Fruit fly (Drosophila melanogaster): ENCODE results near the gene Rab23.

Gene Rab23

DNA sequence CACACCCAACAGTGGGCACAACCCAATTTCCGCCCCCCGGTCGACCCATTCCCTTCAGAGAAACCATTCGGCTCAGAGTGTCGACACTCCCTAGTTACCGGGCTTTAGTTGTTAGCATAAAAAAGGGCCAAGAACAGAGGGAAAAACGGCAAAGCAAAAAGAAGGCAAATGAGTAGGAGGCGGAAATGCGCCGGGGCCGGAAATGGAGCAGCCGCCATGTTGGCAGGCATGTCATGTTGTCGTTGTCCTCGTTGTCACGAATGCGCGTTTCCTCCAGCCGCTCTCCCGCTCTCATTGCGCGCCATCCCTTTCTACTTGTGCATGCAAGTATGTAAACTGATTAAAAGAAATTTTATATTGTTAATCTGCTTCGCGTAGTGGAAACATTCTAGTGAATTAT, 11.2 kb upstream of the Rab23 start:
- TF ChIP-seq dl (GFP tag; optimal IDR thresholded peaks at IDR 0.05; ENCODE audit: insufficient read depth in 1 of 2, partially characterized antibody in 2 of 2) (no peak), dmrt93B (GFP tag; optimal IDR thresholded peaks at IDR 0.05) (no peak), CrebA (GFP tag; optimal IDR thresholded peaks at IDR 0.05; ENCODE audit: borderline replicate concordance) (no peak), usp (GFP tag; optimal IDR thresholded peaks at IDR 0.05) (no peak), CG9705 (GFP tag; optimal IDR thresholded peaks at IDR 0.05) (no peak), woc (GFP tag; optimal IDR thresholded peaks at IDR 0.05) (no peak), N (GFP tag; optimal IDR thresholded peaks at IDR 0.05) (no peak), GATAd (GFP tag; optimal IDR thresholded peaks at IDR 0.05) (no peak), h (GFP tag; optimal IDR thresholded peaks at IDR 0.05) (no peak), Myc (optimal IDR thresholded peaks at IDR 0.05) (no peak), Hnf4 (GFP tag; optimal IDR thresholded peaks at IDR 0.05) (no peak), Dif (GFP tag; optimal IDR thresholded peaks at IDR 0.05; ENCODE audit: partially characterized antibody) (no peak), lola (GFP tag; optimal IDR thresholded peaks at IDR 0.05) (no peak), dsf (GFP tag; optimal IDR thresholded peaks at IDR 0.05; ENCODE audit: borderline replicate concordance) (no peak), HLH106 (tag; optimal IDR thresholded peaks at IDR 0.05) (no peak), psq (GFP tag; optimal IDR thresholded peaks at IDR 0.05) (no peak), sage (GFP tag; optimal IDR thresholded peaks at IDR 0.05) (no peak), Mio (GFP tag; optimal IDR thresholded peaks at IDR 0.05) (no peak), br (GFP tag; optimal IDR thresholded peaks at IDR 0.05) (no peak), Abd-B (GFP tag; optimal IDR thresholded peaks at IDR 0.05) (no peak)

- TF ChIP-seq Vsx2 (GFP tag; optimal IDR thresholded peaks at IDR 0.05; ENCODE audit: partially characterized antibody) = no peak
- TF ChIP-seq h (GFP tag; optimal IDR thresholded peaks at IDR 0.05) = peak; percentile 6
- no peak for TF ChIP-seq Hnf4 (GFP tag; optimal IDR thresholded peaks at IDR 0.05)
- TF ChIP-seq jim (GFP tag; optimal IDR thresholded peaks at IDR 0.05) = no peak
- no peak for TF ChIP-seq dsf (GFP tag; optimal IDR thresholded peaks at IDR 0.05; ENCODE audit: borderline replicate concordance)
- no peak for TF ChIP-seq Myc (optimal IDR thresholded peaks at IDR 0.05)
Observed at dm6 chr3R:5694461-5694860, 9.2 kb upstream of the Rab23 start.

dm6 chr3R:5693186-5693585, 8.0 kb upstream of the Rab23 start, which contains the start of gene CG2104:
Gene CG2104, minus strand, starts transcription at chr3R:5693286.
- TF ChIP-seq Vsx2 (GFP tag; optimal IDR thresholded peaks at IDR 0.05; ENCODE audit: partially characterized antibody) (no peak), sv (GFP tag; optimal IDR thresholded peaks at IDR 0.05) (no peak), CG9705 (GFP tag; optimal IDR thresholded peaks at IDR 0.05) (no peak), rgr (GFP tag; optimal IDR thresholded peaks at IDR 0.05) (no peak), sage (GFP tag; optimal IDR thresholded peaks at IDR 0.05) (no peak), dsf (GFP tag; optimal IDR thresholded peaks at IDR 0.05; ENCODE audit: borderline replicate concordance) (no peak), Mio (GFP tag; optimal IDR thresholded peaks at IDR 0.05) (no peak), Rel (GFP tag; optimal IDR thresholded peaks at IDR 0.05) (no peak), Rel (tag; optimal IDR thresholded peaks at IDR 0.05) (no peak), dmrt93B (GFP tag; optimal IDR thresholded peaks at IDR 0.05) (no peak), woc (GFP tag; optimal IDR thresholded peaks at IDR 0.05) (no peak), Abd-B (GFP tag; optimal IDR thresholded peaks at IDR 0.05) (no peak), N (GFP tag; optimal IDR thresholded peaks at IDR 0.05) (no peak), tai (GFP tag; optimal IDR thresholded peaks at IDR 0.05) (no peak)

DNA sequence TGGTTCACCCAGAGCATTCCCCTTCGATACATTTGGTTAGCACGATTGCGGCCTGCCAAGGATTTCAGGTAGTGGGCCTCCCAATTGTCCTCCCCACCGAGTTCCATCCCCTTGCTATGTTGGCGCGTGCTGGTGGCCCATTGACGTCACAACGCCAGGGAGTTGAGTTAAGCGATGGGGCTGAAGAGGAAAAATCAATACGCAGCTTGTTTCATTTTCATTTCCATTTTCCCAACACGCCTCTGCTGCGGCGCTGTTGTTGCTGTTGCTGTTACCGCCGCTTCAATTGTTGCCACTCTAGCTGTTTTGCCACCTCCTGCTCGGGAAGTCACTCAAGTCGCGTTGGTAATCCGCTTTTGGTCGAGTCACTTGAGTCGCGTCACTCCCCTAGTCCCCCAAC, 5.8 kb upstream of the Rab23 start:
- no peak for TF ChIP-seq foxo (GFP tag; optimal IDR thresholded peaks at IDR 0.05)
- TF ChIP-seq brk (GFP tag; optimal IDR thresholded peaks at IDR 0.05) = no peak
- TF ChIP-seq N (GFP tag; optimal IDR thresholded peaks at IDR 0.05) = no peak
- TF ChIP-seq jim (GFP tag; optimal IDR thresholded peaks at IDR 0.05) = no peak
- no peak for TF ChIP-seq GATAd (GFP tag; optimal IDR thresholded peaks at IDR 0.05)
- TF ChIP-seq sage (GFP tag; optimal IDR thresholded peaks at IDR 0.05) = no peak
- TF ChIP-seq CG9705 (GFP tag; optimal IDR thresholded peaks at IDR 0.05) = no peak
- no peak for TF ChIP-seq fru (GFP tag; optimal IDR thresholded peaks at IDR 0.05)
- TF ChIP-seq woc (GFP tag; optimal IDR thresholded peaks at IDR 0.05) = no peak
- no peak for TF ChIP-seq Jra (GFP tag; optimal IDR thresholded peaks at IDR 0.05)
- no peak for TF ChIP-seq tai (GFP tag; optimal IDR thresholded peaks at IDR 0.05)
- TF ChIP-seq Dif (GFP tag; optimal IDR thresholded peaks at IDR 0.05; ENCODE audit: partially characterized antibody) = no peak

DNA sequence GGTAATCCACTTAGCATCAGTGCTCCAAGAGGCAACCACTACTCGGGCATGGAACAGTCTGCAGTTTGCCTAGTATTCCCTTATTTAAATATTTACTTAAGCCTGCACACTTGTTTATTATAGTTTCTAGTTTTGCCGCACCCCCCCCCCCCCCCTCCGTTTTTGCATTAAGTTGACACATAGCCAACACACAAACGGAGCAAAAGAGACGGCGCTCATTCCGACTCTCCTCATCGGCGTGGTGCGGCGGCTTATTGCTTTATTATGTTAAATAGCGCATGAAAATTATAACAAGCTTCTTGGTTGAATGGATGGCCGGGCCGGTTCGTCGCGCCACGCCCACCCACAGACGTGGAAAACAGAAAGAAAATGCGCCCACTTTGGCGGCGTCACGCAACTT, 4.4 kb upstream of the Rab23 start:
- no peak for TF ChIP-seq Jra (GFP tag; optimal IDR thresholded peaks at IDR 0.05)
- TF ChIP-seq foxo (GFP tag; optimal IDR thresholded peaks at IDR 0.05) = no peak
- no peak for TF ChIP-seq GATAd (GFP tag; optimal IDR thresholded peaks at IDR 0.05)
- no peak for TF ChIP-seq fru (GFP tag; optimal IDR thresholded peaks at IDR 0.05)
- TF ChIP-seq Abd-B (GFP tag; optimal IDR thresholded peaks at IDR 0.05) = no peak
- TF ChIP-seq Dfd (GFP tag; optimal IDR thresholded peaks at IDR 0.05) = peak; percentile 61
- no peak for TF ChIP-seq tai (GFP tag; optimal IDR thresholded peaks at IDR 0.05)
- TF ChIP-seq sv (GFP tag; optimal IDR thresholded peaks at IDR 0.05) = no peak

Measured in whole organism, wandering third instar larva.